Worm (Caenorhabditis elegans) whole organism, young adult: Measurements from ENCODE around the gene mif-2.
A peak's percentile ranks its signal among the peaks of the same experiment; 100 is the strongest.

ENCODE experiments used
- C17E4.6 ChIP-seq: fragments of 200-800 bp; sonication (Bioruptor generic); IDR thresholded peaks from 2 replicates; pipeline ENCODE4 v1.3.6; 2022; ENCODE audit warnings: missing genetic modification reagents, missing genetic modification characterization, missing compliant biosample characterization
- ama-1 ChIP-seq, 3 experiments: fragments of 150-350 bp in 1 of 3; sonication (generic microtip) in 2 of 3; optimal IDR thresholded peaks; 2 replicates each; lab custom pipeline; 2014 to 2018; ENCODE audit warnings: missing biosample characterization in 2 of 3, missing genetic modification characterization in 2 of 3, missing genetic modification reagents in 2 of 3
- athp-1 ChIP-seq: sonication (generic microtip); optimal IDR thresholded peaks from 2 replicates; lab custom pipeline; 2017; ENCODE audit warnings: mild to moderate bottlenecking, missing genetic modification characterization, missing compliant biosample characterization
- egl-18 ChIP-seq: fragments of 200-800 bp; sonication (Bioruptor generic); IDR thresholded peaks from 2 replicates; pipeline ENCODE4 v1.3.6; 2022; ENCODE audit warnings: missing genetic modification reagents, missing genetic modification characterization, missing compliant biosample characterization
- ets-4 ChIP-seq: fragments of 200-800 bp; sonication (Bioruptor generic); optimal IDR thresholded peaks from 2 replicates; lab custom pipeline; 2018; ENCODE audit warnings: mild to moderate bottlenecking, missing genetic modification characterization, missing compliant biosample characterization
- lin-54 ChIP-seq: fragments of 200-800 bp; sonication (Bioruptor generic); optimal IDR thresholded peaks from 2 replicates; lab custom pipeline; 2018; ENCODE audit warnings: mild to moderate bottlenecking, missing genetic modification characterization, missing compliant biosample characterization
- nhr-120 ChIP-seq: fragments of 200-800 bp; sonication (Bioruptor generic); IDR thresholded peaks from 2 replicates; pipeline ENCODE4 v1.3.6; 2022; ENCODE audit warnings: missing genetic modification characterization, missing compliant biosample characterization
- rpc-1 ChIP-seq, 2 experiments: fragments of 150-350 bp in 1 of 2; sonication (generic microtip) in 1 of 2; optimal IDR thresholded peaks; 2 replicates each; lab custom pipeline; 2014 to 2018; ENCODE audit warnings: missing biosample characterization in 1 of 2, missing genetic modification characterization in 1 of 2, missing genetic modification reagents in 1 of 2, missing genotype in 1 of 2
- unc-62 ChIP-seq: fragments of 150-350 bp; optimal IDR thresholded peaks from 2 replicates; lab custom pipeline; 2014; ENCODE audit warnings: missing biosample characterization, missing genetic modification reagents, missing genetic modification characterization

- TF ChIP-seq ama-1 (optimal IDR thresholded peaks at IDR 0.05; lab: Kevin White, UChicago) (no peak), ama-1 (GFP tag; optimal IDR thresholded peaks at IDR 0.05; lab: Kevin White, UChicago) (no peak), lin-54 (peak; percentile 45), C17E4.6 (GFP tag; lab: Robert Waterston, UW) (no peak), rpc-1 (optimal IDR thresholded peaks at IDR 0.05; lab: Kevin White, UChicago) (no peak), rpc-1 (tag; optimal IDR thresholded peaks at IDR 0.05; lab: Kevin White, UChicago) (no peak), athp-1 (tag; lab: Kevin White, UChicago) (no peak), nhr-120 (GFP tag; lab: Robert Waterston, UW) (no peak), unc-62 (GFP tag; lab: Kevin White, UChicago) (no peak), ets-4 (GFP tag; lab: Kevin White, UChicago) (no peak), egl-18 (GFP tag; lab: Robert Waterston, UW) (no peak)
These were observed 26.3 kb upstream of the mif-2 start for ce11 chrV:12004501-12004940.
